Worm (Caenorhabditis elegans): ENCODE measurements around the gene pph-4.1.

Gene pph-4.1

DNA sequence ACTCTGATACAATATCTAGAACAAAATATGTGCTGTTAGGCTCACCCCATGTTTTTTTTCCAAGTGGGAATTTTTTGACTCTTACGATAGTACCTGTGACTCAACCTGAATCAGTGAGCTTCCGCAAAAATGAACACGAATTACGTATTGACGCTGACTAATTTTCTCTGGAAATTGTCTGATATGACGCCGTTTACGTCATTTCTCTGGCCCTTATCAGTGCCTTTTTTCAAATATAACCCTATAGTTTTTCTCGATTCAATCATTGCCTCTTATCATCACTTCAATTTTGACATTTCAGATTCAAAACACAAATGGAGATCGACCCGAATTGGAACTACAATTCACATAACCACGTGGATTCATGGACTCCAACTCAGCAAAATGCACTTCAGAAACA, 32.3 kb downstream of the pph-4.1 start, which contains the start of gene Y75B8A.28:
Gene Y75B8A.28 (plus strand): TSS at position 296 of the 400 bp plus-strand sequence.
- TF ChIP-seq ets-7 (tag; optimal IDR thresholded peaks at IDR 0.05) (no peak), ceh-36 (tag; optimal IDR thresholded peaks at IDR 0.05) (no peak)

DNA sequence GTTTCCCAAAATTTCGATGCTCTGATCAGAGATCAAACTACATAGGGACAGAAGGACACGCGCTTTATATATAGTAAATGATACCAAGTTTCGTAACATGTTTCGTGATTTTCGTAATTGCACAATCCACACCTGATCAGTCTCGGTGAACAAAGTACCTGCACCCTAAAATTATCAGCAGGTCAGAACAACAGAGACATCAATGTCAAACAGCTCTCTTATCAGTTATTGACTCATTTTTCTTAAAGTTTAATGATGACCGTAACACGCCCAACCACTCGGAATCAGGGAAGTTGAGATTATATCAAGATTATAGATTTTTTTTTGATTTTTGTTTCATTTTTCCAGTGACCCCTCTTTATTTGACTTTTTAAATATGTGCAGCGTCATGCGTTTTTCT, 33.6 kb downstream of the pph-4.1 start:
- TF ChIP-seq ets-7 (tag; optimal IDR thresholded peaks at IDR 0.05) (no peak), pes-1 (GFP tag; IDR thresholded peaks at IDR 0.05) (no peak), tra-4 (tag; optimal IDR thresholded peaks at IDR 0.05) (no peak), aly-1 (tag; optimal IDR thresholded peaks at IDR 0.05) (no peak), ceh-36 (tag; optimal IDR thresholded peaks at IDR 0.05) (no peak), F13C5.2 (tag; optimal IDR thresholded peaks at IDR 0.05) (no peak), hmg-4 (GFP tag; optimal IDR thresholded peaks at IDR 0.05) (no peak)

ce11 chrIII:12315179-12315578, 36.0 kb downstream of the pph-4.1 start, which contains the start of gene Y75B8A.37:
TSS of gene Y75B8A.37 (plus strand) at chrIII:12315479.
- TF ChIP-seq flt-1 (GFP tag; IDR thresholded peaks at IDR 0.05), result no peak
- no peak for TF ChIP-seq tbx-37 (GFP tag; conservative IDR thresholded peaks at IDR 0.05)
- no peak for TF ChIP-seq hmbx-1 (tag; optimal IDR thresholded peaks at IDR 0.05)
- no peak for TF ChIP-seq ceh-36 (tag; optimal IDR thresholded peaks at IDR 0.05)
- no peak for TF ChIP-seq ceh-13 (GFP tag; optimal IDR thresholded peaks at IDR 0.05)
- TF ChIP-seq hnd-1 (tag; optimal IDR thresholded peaks at IDR 0.05), result no peak
- no peak for TF ChIP-seq tbx-11 (GFP tag; IDR thresholded peaks at IDR 0.05)
- TF ChIP-seq F13C5.2 (tag; optimal IDR thresholded peaks at IDR 0.05), result no peak
- no peak for TF ChIP-seq scrt-1 (GFP tag; IDR thresholded peaks at IDR 0.05)
- TF ChIP-seq pes-1 (GFP tag; IDR thresholded peaks at IDR 0.05), result no peak
- no peak for TF ChIP-seq aly-1 (tag; optimal IDR thresholded peaks at IDR 0.05)
- TF ChIP-seq hmg-4 (GFP tag; optimal IDR thresholded peaks at IDR 0.05), result no peak
- TF ChIP-seq ama-1 (optimal IDR thresholded peaks at IDR 0.05), result no peak
- TF ChIP-seq B0310.2 (tag; optimal IDR thresholded peaks at IDR 0.05), result no peak
- TF ChIP-seq tra-4 (tag; optimal IDR thresholded peaks at IDR 0.05), result no peak
- TF ChIP-seq sea-1 (GFP tag; conservative IDR thresholded peaks at IDR 0.05), result no peak
- TF ChIP-seq ets-7 (tag; optimal IDR thresholded peaks at IDR 0.05), result no peak

- TF ChIP-seq ceh-36 (tag; optimal IDR thresholded peaks at IDR 0.05), result no peak
- TF ChIP-seq hmg-4 (GFP tag; optimal IDR thresholded peaks at IDR 0.05), result no peak
- no peak for TF ChIP-seq B0310.2 (tag; optimal IDR thresholded peaks at IDR 0.05)
- no peak for TF ChIP-seq hmbx-1 (tag; optimal IDR thresholded peaks at IDR 0.05)
- TF ChIP-seq sea-1 (GFP tag; conservative IDR thresholded peaks at IDR 0.05), result no peak
- no peak for TF ChIP-seq scrt-1 (GFP tag; IDR thresholded peaks at IDR 0.05)
- TF ChIP-seq ama-1 (optimal IDR thresholded peaks at IDR 0.05), result no peak
- no peak for TF ChIP-seq pes-1 (GFP tag; IDR thresholded peaks at IDR 0.05)
- TF ChIP-seq tra-4 (tag; optimal IDR thresholded peaks at IDR 0.05), result no peak
- no peak for TF ChIP-seq ceh-13 (GFP tag; optimal IDR thresholded peaks at IDR 0.05)
- TF ChIP-seq flt-1 (GFP tag; IDR thresholded peaks at IDR 0.05), result no peak
- TF ChIP-seq ets-7 (tag; optimal IDR thresholded peaks at IDR 0.05), result no peak
- TF ChIP-seq tbx-11 (GFP tag; IDR thresholded peaks at IDR 0.05), result no peak
These were observed 38.2 kb downstream of the pph-4.1 start, which contains the start of gene Y75B8A.39 for ce11 chrIII:12312886-12313285. TSS of gene Y75B8A.39 (plus strand) at chrIII:12313186.

- TF ChIP-seq hnd-1 (tag; optimal IDR thresholded peaks at IDR 0.05) (no peak), ama-1 (optimal IDR thresholded peaks at IDR 0.05) (no peak), F13C5.2 (tag; optimal IDR thresholded peaks at IDR 0.05) (no peak), ceh-36 (tag; optimal IDR thresholded peaks at IDR 0.05) (no peak), ets-7 (tag; optimal IDR thresholded peaks at IDR 0.05) (no peak), aly-1 (tag; optimal IDR thresholded peaks at IDR 0.05) (no peak), tbx-37 (GFP tag; conservative IDR thresholded peaks at IDR 0.05) (no peak), hmg-4 (GFP tag; optimal IDR thresholded peaks at IDR 0.05) (no peak), tra-4 (tag; optimal IDR thresholded peaks at IDR 0.05) (no peak)
These were observed 43.7 kb downstream of the pph-4.1 start, which contains the start of gene pqn-92 for ce11 chrIII:12307475-12307874. TSS of gene pqn-92 (plus strand) at chrIII:12307781.

DNA sequence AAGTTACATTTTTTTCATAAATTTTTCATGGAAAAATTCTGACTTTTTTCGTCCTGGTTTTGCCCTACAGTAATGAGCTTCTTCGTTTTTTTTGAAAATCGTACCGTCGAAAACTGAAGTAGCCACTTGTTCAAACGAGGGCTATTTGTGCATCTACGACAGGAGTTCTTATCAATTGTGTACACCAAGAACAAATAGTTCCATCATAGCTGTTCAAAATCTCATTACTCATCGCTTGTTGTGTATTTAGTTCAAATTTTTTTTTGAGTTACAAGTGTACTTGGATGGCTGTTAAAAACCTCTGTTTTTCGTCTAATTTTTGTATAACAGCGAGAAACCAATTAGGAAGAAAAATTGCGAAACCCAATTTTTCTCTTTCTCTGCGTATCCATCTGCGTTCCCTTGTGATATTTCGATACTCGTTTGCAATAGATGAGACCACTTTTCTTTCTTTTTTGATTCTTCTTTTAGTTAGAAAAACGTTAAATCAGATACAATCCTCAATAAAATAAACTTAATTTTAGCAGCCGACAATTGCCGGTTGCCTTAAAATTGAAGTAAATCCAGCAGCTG, 46.2 kb downstream of the pph-4.1 start:
- TF ChIP-seq tbx-11 (GFP tag; IDR thresholded peaks at IDR 0.05), result no peak
- no peak for TF ChIP-seq hmg-4 (GFP tag; optimal IDR thresholded peaks at IDR 0.05)
- TF ChIP-seq ceh-36 (tag; optimal IDR thresholded peaks at IDR 0.05), result no peak
- TF ChIP-seq B0310.2 (tag; optimal IDR thresholded peaks at IDR 0.05), result no peak
- no peak for TF ChIP-seq ets-7 (tag; optimal IDR thresholded peaks at IDR 0.05)

- TF ChIP-seq hmbx-1 (tag; optimal IDR thresholded peaks at IDR 0.05), result no peak
- TF ChIP-seq tbx-37 (GFP tag; conservative IDR thresholded peaks at IDR 0.05), result no peak
- TF ChIP-seq F13C5.2 (tag; optimal IDR thresholded peaks at IDR 0.05), result no peak
- TF ChIP-seq tra-4 (tag; optimal IDR thresholded peaks at IDR 0.05), result no peak
- TF ChIP-seq flt-1 (GFP tag; IDR thresholded peaks at IDR 0.05), result no peak
- no peak for TF ChIP-seq hnd-1 (tag; optimal IDR thresholded peaks at IDR 0.05)
- TF ChIP-seq ceh-36 (tag; optimal IDR thresholded peaks at IDR 0.05), result no peak
- no peak for TF ChIP-seq tbx-11 (GFP tag; IDR thresholded peaks at IDR 0.05)
- TF ChIP-seq pes-1 (GFP tag; IDR thresholded peaks at IDR 0.05), result no peak
- no peak for TF ChIP-seq sea-1 (GFP tag; conservative IDR thresholded peaks at IDR 0.05)
- TF ChIP-seq ets-7 (tag; optimal IDR thresholded peaks at IDR 0.05), result no peak
- no peak for TF ChIP-seq ama-1 (optimal IDR thresholded peaks at IDR 0.05)
- no peak for TF ChIP-seq B0310.2 (tag; optimal IDR thresholded peaks at IDR 0.05)
- no peak for TF ChIP-seq aly-1 (tag; optimal IDR thresholded peaks at IDR 0.05)
- no peak for TF ChIP-seq hmg-4 (GFP tag; optimal IDR thresholded peaks at IDR 0.05)
- no peak for TF ChIP-seq scrt-1 (GFP tag; IDR thresholded peaks at IDR 0.05)
- TF ChIP-seq ceh-13 (GFP tag; optimal IDR thresholded peaks at IDR 0.05), result no peak
These were observed 48.1 kb downstream of the pph-4.1 start, which contains the start of gene mrp-8 for ce11 chrIII:12303084-12303483. TSS of gene mrp-8 (minus strand) at chrIII:12303184.

DNA sequence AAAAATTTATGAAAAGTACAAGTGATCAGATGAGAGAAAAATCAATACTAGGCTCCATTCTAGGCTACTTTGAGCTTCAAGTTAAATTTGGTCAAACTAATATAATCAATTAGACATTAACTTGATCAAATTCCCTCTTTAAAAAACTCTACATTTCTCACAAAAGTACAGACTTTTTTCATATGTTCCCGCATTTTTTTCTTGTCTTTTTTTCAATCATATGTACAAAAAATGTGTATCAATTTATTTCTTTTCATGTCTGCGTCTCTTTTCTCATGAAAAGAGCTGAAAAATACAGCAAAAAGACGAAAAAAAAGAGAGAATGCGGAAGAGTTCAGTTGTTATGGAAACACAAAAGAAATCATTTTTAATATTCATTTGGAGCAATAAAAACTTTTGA, 51.9 kb downstream of the pph-4.1 start:
- TF ChIP-seq flt-1 (GFP tag; IDR thresholded peaks at IDR 0.05) (no peak), tra-4 (tag; optimal IDR thresholded peaks at IDR 0.05) (no peak), pes-1 (GFP tag; IDR thresholded peaks at IDR 0.05) (no peak), ceh-36 (tag; optimal IDR thresholded peaks at IDR 0.05) (no peak), hnd-1 (tag; optimal IDR thresholded peaks at IDR 0.05) (no peak), aly-1 (tag; optimal IDR thresholded peaks at IDR 0.05) (no peak), scrt-1 (GFP tag; IDR thresholded peaks at IDR 0.05) (no peak), sea-1 (GFP tag; conservative IDR thresholded peaks at IDR 0.05) (no peak), tbx-11 (GFP tag; IDR thresholded peaks at IDR 0.05) (no peak), hmg-4 (GFP tag; optimal IDR thresholded peaks at IDR 0.05) (no peak), F13C5.2 (tag; optimal IDR thresholded peaks at IDR 0.05) (no peak), ets-7 (tag; optimal IDR thresholded peaks at IDR 0.05) (no peak), ama-1 (optimal IDR thresholded peaks at IDR 0.05) (no peak)
